Worm (Caenorhabditis elegans): Measurements from ENCODE around the gene tomm-40.

Gene tomm-40

DNA sequence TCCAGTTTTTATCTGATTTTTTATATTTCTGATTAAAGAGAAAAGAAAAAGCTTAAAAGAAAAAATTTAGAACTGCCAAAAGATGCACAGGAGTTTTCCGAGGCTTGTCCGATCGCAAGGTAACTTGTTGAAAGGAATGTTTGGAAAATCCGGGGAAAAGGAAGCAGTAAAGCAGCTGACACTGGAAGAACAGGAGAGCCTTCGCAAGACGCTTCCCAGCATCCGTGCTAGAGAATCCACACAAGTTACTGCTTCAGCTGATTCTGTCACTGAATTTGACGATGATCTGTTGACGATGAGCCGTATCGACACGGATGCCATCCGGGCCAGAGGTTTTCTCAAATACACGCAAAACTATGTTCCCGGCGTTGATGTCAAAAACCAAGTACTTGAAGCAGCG is 43.6 kb downstream of the tomm-40 start, which contains the start of gene mrpl-50:
mrpl-50 (plus strand) TSS at position 71 of the 400 bp plus-strand sequence.
- TF ChIP-seq sma-3 (GFP tag; optimal IDR thresholded peaks at IDR 0.05) (no peak), egl-27 (tag; optimal IDR thresholded peaks at IDR 0.05) (no peak), crh-2 (tag; optimal IDR thresholded peaks at IDR 0.05) (no peak), ama-1 (optimal IDR thresholded peaks at IDR 0.05) (no peak), nhr-6 (tag; optimal IDR thresholded peaks at IDR 0.05) (no peak), lin-13 (GFP tag; optimal IDR thresholded peaks at IDR 0.05) (no peak), F13H6.1 (tag; optimal IDR thresholded peaks at IDR 0.05) (peak; percentile 10)

DNA sequence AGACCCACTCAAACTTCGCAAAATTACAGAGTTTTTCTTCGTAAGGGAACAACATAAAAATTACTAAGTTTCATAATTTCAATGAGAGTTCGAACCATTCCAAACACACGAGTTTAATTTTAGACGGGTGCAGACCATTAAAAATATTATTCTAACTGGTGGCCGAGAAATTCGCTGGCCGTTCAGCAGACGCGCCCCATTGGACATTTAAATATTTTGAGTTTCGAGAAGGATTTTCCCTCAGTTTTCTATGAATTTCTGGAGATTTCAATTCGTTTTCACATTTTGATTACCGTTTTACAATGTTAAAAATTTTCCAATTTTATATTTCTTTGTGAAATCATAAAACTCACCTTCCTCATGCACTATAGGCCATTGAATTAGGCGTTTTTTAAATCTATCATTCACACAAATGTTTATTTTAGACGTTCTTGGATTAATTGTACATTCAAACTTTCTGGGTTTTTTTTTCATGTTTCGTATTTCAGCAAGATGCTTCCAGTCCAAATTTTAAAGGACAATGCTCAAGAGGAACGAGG is 46.0 kb downstream of the tomm-40 start, which contains the start of gene cct-2:
cct-2 (plus strand) TSS at position 489 of the 539 bp plus-strand sequence.
- TF ChIP-seq nhr-77 (tag; optimal IDR thresholded peaks at IDR 0.05), result no peak
- TF ChIP-seq lin-11 (tag; optimal IDR thresholded peaks at IDR 0.05), result no peak
- peak; percentile 73 for TF ChIP-seq C34F6.9 (tag; optimal IDR thresholded peaks at IDR 0.05)
- no peak for TF ChIP-seq ceh-16 (tag; optimal IDR thresholded peaks at IDR 0.05)
- TF ChIP-seq blmp-1 (tag; optimal IDR thresholded peaks at IDR 0.05; ENCODE audit: insufficient read depth), result no peak
- no peak for TF ChIP-seq nhr-237 (tag; optimal IDR thresholded peaks at IDR 0.05)
- no peak for TF ChIP-seq R02D3.7 (tag; optimal IDR thresholded peaks at IDR 0.05)
- no peak for TF ChIP-seq sem-4 (tag; optimal IDR thresholded peaks at IDR 0.05)
- TF ChIP-seq nhr-23 (tag; optimal IDR thresholded peaks at IDR 0.05), result no peak
- no peak for TF ChIP-seq nhr-10 (tag; optimal IDR thresholded peaks at IDR 0.05)
- TF ChIP-seq skn-1 (tag; optimal IDR thresholded peaks at IDR 0.05), result no peak
- TF ChIP-seq nhr-6 (tag; optimal IDR thresholded peaks at IDR 0.05), result no peak
- TF ChIP-seq mbf-1 (tag; optimal IDR thresholded peaks at IDR 0.05), result no peak
- no peak for TF ChIP-seq elt-1 (tag; optimal IDR thresholded peaks at IDR 0.05)
- no peak for TF ChIP-seq lin-39 (tag; optimal IDR thresholded peaks at IDR 0.05)
- no peak for TF ChIP-seq ztf-11 (tag; optimal IDR thresholded peaks at IDR 0.05)
- no peak for TF ChIP-seq nhr-21 (tag; optimal IDR thresholded peaks at IDR 0.05)
- no peak for TF ChIP-seq nhr-11 (tag; optimal IDR thresholded peaks at IDR 0.05)
- TF ChIP-seq snpc-4 (tag; optimal IDR thresholded peaks at IDR 0.05), result no peak
- TF ChIP-seq aly-2 (tag; optimal IDR thresholded peaks at IDR 0.05), result no peak
- TF ChIP-seq egl-27 (tag; optimal IDR thresholded peaks at IDR 0.05), result no peak
- TF ChIP-seq ceh-82 (tag; optimal IDR thresholded peaks at IDR 0.05), result no peak
- no peak for TF ChIP-seq ZK546.5 (tag; optimal IDR thresholded peaks at IDR 0.05)
- TF ChIP-seq unc-62 (GFP tag; optimal IDR thresholded peaks at IDR 0.05), result no peak
- TF ChIP-seq peb-1 (tag; optimal IDR thresholded peaks at IDR 0.05), result no peak
- TF ChIP-seq nhr-25 (tag; optimal IDR thresholded peaks at IDR 0.05), result no peak
- TF ChIP-seq unc-55 (GFP tag; optimal IDR thresholded peaks at IDR 0.05), result peak; percentile 64
- no peak for TF ChIP-seq mdl-1 (tag; optimal IDR thresholded peaks at IDR 0.05)
- no peak for TF ChIP-seq nhr-12 (tag; optimal IDR thresholded peaks at IDR 0.05)
- TF ChIP-seq alr-1 (tag; optimal IDR thresholded peaks at IDR 0.05), result no peak
- TF ChIP-seq ama-1 (optimal IDR thresholded peaks at IDR 0.05), result no peak
- no peak for TF ChIP-seq unc-39 (tag; optimal IDR thresholded peaks at IDR 0.05)
- no peak for TF ChIP-seq Y55F3AM.14 (GFP tag; optimal IDR thresholded peaks at IDR 0.05)
- peak; percentile 38 for TF ChIP-seq fos-1 (tag; optimal IDR thresholded peaks at IDR 0.05)
- peak; percentile 5 for TF ChIP-seq gmeb-1 (tag; optimal IDR thresholded peaks at IDR 0.05)
- TF ChIP-seq mab-5 (tag; optimal IDR thresholded peaks at IDR 0.05), result no peak
- peak; percentile 30 for TF ChIP-seq sma-3 (GFP tag; optimal IDR thresholded peaks at IDR 0.05)
- TF ChIP-seq lin-13 (GFP tag; optimal IDR thresholded peaks at IDR 0.05), result peak; percentile 38
- no peak for TF ChIP-seq zag-1 (tag; optimal IDR thresholded peaks at IDR 0.05)
- no peak for TF ChIP-seq elt-3 (tag; optimal IDR thresholded peaks at IDR 0.05)
- no peak for TF ChIP-seq sma-9 (GFP tag; optimal IDR thresholded peaks at IDR 0.05)
- no peak for TF ChIP-seq sma-9 (tag; optimal IDR thresholded peaks at IDR 0.05)
- TF ChIP-seq lsy-2 (tag; optimal IDR thresholded peaks at IDR 0.05), result peak in 1 of 2 experiments; percentile 64
- no peak for TF ChIP-seq F13H6.1 (tag; optimal IDR thresholded peaks at IDR 0.05)
- no peak for TF ChIP-seq nhr-129 (tag; optimal IDR thresholded peaks at IDR 0.05)
- no peak for TF ChIP-seq dmd-4 (tag; optimal IDR thresholded peaks at IDR 0.05)
- no peak for TF ChIP-seq ztf-1 (GFP tag; conservative IDR thresholded peaks at IDR 0.05)
- TF ChIP-seq ztf-4 (tag; optimal IDR thresholded peaks at IDR 0.05), result peak; percentile 15
- peak; percentile 17 for TF ChIP-seq crh-2 (tag; optimal IDR thresholded peaks at IDR 0.05)

Measured in whole organism, L2 larva.